Fruit fly (Drosophila melanogaster) whole organism, embryonic: Measurements from ENCODE around the gene CG4957.

Experiments used
- Atf6 ChIP-seq: fragments of 200-800 bp; sonication (Bioruptor generic); IDR thresholded peaks from 2 replicates; pipeline ENCODE4 v1.3.6; 2022; ENCODE audit warnings: missing biosample characterization, missing genetic modification characterization
- Awh ChIP-seq: fragments of 200-800 bp; sonication (Bioruptor generic); IDR thresholded peaks from 2 replicates; pipeline ENCODE4, ENCODE4 v1.3.6; 2022; ENCODE audit warnings: missing biosample characterization, missing genetic modification characterization
- CG10209 ChIP-seq: fragments of 200-800 bp; sonication (Bioruptor generic); optimal IDR thresholded peaks from 3 replicates; lab custom pipeline; 2017; ENCODE audit warnings: missing biosample characterization, mild to moderate bottlenecking, missing genetic modification characterization, missing genetic modification reagents
- CG1024 ChIP-seq: fragments of 200-800 bp; sonication (Bioruptor generic); IDR thresholded peaks from 2 replicates; pipeline ENCODE4 v1.3.6; 2022; ENCODE audit warnings: missing biosample characterization, missing genetic modification characterization
- CG10321 ChIP-seq: fragments of 200-800 bp; sonication (Bioruptor generic); IDR thresholded peaks from 2 replicates; pipeline ENCODE4 v1.3.6; 2022; ENCODE audit warnings: missing biosample characterization, missing genetic modification characterization
- CG10979 ChIP-seq: fragments of 200-800 bp; sonication (Bioruptor generic); optimal IDR thresholded peaks from 2 replicates; lab custom pipeline; 2018; ENCODE audit warnings: missing biosample characterization, mild to moderate bottlenecking, missing genetic modification characterization, moderate library complexity
- CG11085 ChIP-seq: fragments of 200-800 bp; sonication (Bioruptor generic); IDR thresholded peaks from 2 replicates; pipeline ENCODE4 v1.3.6; 2022; ENCODE audit warnings: missing biosample characterization, missing genetic modification characterization
- CG12391 ChIP-seq: fragments of 200-800 bp; sonication (Bioruptor generic); optimal IDR thresholded peaks from 3 replicates; lab custom pipeline; 2018; ENCODE audit warnings: missing biosample characterization, mild to moderate bottlenecking, missing genetic modification characterization, moderate library complexity
- CG16863 ChIP-seq: fragments of 200-800 bp; sonication (Bioruptor generic); optimal IDR thresholded peaks from 3 replicates; lab custom pipeline; 2016; ENCODE audit warnings: missing biosample characterization, missing genetic modification characterization
- CG17186 ChIP-seq: fragments of 200-800 bp; sonication (Bioruptor generic); optimal IDR thresholded peaks from 3 replicates; lab custom pipeline; 2017; ENCODE audit warnings: missing biosample characterization, missing genetic modification reagents, missing genetic modification characterization
- CG17361 ChIP-seq: fragments of 200-800 bp; sonication (Bioruptor generic); IDR thresholded peaks from 3 replicates; pipeline ENCODE4 v1.3.6; 2022; ENCODE audit warnings: missing biosample characterization, missing genetic modification characterization
- CG17829 ChIP-seq: fragments of 200-800 bp; optimal IDR thresholded peaks from 2 replicates; lab custom pipeline; 2019; ENCODE audit warnings: missing biosample characterization, mild to moderate bottlenecking, missing genetic modification characterization, moderate library complexity
- CG30020 ChIP-seq: fragments of 200-800 bp; optimal IDR thresholded peaks from 2 replicates; lab custom pipeline; 2019; ENCODE audit warnings: missing biosample characterization, mild to moderate bottlenecking, missing genetic modification characterization, moderate library complexity
- CG30403 ChIP-seq: fragments of 200-800 bp; sonication (Bioruptor generic); optimal IDR thresholded peaks from 3 replicates; lab custom pipeline; 2016; ENCODE audit warnings: missing biosample characterization, missing genetic modification characterization
- CG3281 ChIP-seq: fragments of 200-800 bp; sonication (Bioruptor generic); optimal IDR thresholded peaks from 3 replicates; lab custom pipeline; 2017; ENCODE audit warnings: missing biosample characterization, mild to moderate bottlenecking, missing genetic modification characterization
- CG34422 ChIP-seq: fragments of 200-800 bp; sonication (Bioruptor generic); IDR thresholded peaks from 3 replicates; pipeline ENCODE4 v1.3.6; 2022; ENCODE audit warnings: missing biosample characterization, missing genetic modification characterization
- CG4282 ChIP-seq: fragments of 200-800 bp; sonication (Bioruptor generic); optimal IDR thresholded peaks from 2 replicates; lab custom pipeline; 2016; ENCODE audit warnings: missing biosample characterization, missing genetic modification characterization
- CG7357 ChIP-seq: fragments of 200-800 bp; sonication (Bioruptor generic); IDR thresholded peaks from 3 replicates; pipeline ENCODE4 v1.3.6; 2022; ENCODE audit warnings: missing biosample characterization, missing genetic modification characterization
- CG7839 ChIP-seq: fragments of 200-800 bp; sonication (Bioruptor generic); optimal IDR thresholded peaks from 3 replicates; lab custom pipeline; 2018; ENCODE audit warnings: missing biosample characterization, mild to moderate bottlenecking, missing genetic modification characterization, moderate library complexity
- CG7987 ChIP-seq: fragments of 200-800 bp; sonication (Bioruptor generic); optimal IDR thresholded peaks from 2 replicates; lab custom pipeline; 2018; ENCODE audit warnings: missing biosample characterization, mild to moderate bottlenecking, missing genetic modification characterization, moderate library complexity
- CG9797 ChIP-seq: fragments of 200-800 bp; sonication (Bioruptor generic); optimal IDR thresholded peaks from 3 replicates; lab custom pipeline; 2018; ENCODE audit warnings: missing biosample characterization, mild to moderate bottlenecking, missing genetic modification characterization
- CG9817 ChIP-seq: fragments of 200-800 bp; sonication (Bioruptor generic); optimal IDR thresholded peaks from 2 replicates; lab custom pipeline; 2018; ENCODE audit warnings: missing biosample characterization, mild to moderate bottlenecking, missing genetic modification characterization, moderate library complexity
- D19B ChIP-seq: fragments of 200-800 bp; sonication (Bioruptor generic); optimal IDR thresholded peaks from 2 replicates; lab custom pipeline; 2017; ENCODE audit warnings: missing biosample characterization, mild to moderate bottlenecking, missing genetic modification characterization
- Dbx ChIP-seq: fragments of 200-800 bp; sonication (Bioruptor generic); IDR thresholded peaks from 3 replicates; pipeline ENCODE4 v1.3.6; 2022; ENCODE audit warnings: missing biosample characterization, missing genetic modification characterization
- E2f2 ChIP-seq: fragments of 200-800 bp; sonication (Bioruptor generic); IDR thresholded peaks from 2 replicates; pipeline ENCODE4 v1.3.6; 2022; ENCODE audit warnings: missing biosample characterization, missing genetic modification characterization
- Elba2 ChIP-seq: fragments of 200-800 bp; sonication (Bioruptor generic); optimal IDR thresholded peaks from 3 replicates; lab custom pipeline; 2016; ENCODE audit warnings: missing biosample characterization, missing genetic modification characterization
- Ets65A ChIP-seq: fragments of 200-800 bp; sonication (Bioruptor generic); peaks from one replicate; lab custom pipeline; 2016; ENCODE audit warnings: missing biosample characterization, missing genetic modification characterization
- HLH4C ChIP-seq: fragments of 200-800 bp; sonication (Bioruptor generic); IDR thresholded peaks from 3 replicates; pipeline ENCODE4 v1.3.6; 2022; ENCODE audit warnings: missing biosample characterization, missing genetic modification characterization; ENCODE audit not compliant: partially characterized antibody
- HmgD ChIP-seq: fragments of 200-800 bp; sonication (Bioruptor generic); optimal IDR thresholded peaks from 3 replicates; lab custom pipeline; 2016; ENCODE audit warnings: missing biosample characterization, missing genetic modification characterization
- NfI ChIP-seq: fragments of 200-800 bp; sonication (Bioruptor generic); optimal IDR thresholded peaks from 3 replicates; lab custom pipeline; 2018; ENCODE audit warnings: missing biosample characterization, mild to moderate bottlenecking, missing genetic modification characterization, moderate library complexity
- Ptx1 ChIP-seq: fragments of 200-800 bp; sonication (Bioruptor generic); IDR thresholded peaks from 2 replicates; pipeline ENCODE4 v1.3.6; 2022; ENCODE audit warnings: missing biosample characterization, missing genetic modification characterization
- az2 ChIP-seq: fragments of 200-800 bp; sonication (Bioruptor generic); optimal IDR thresholded peaks from 3 replicates; lab custom pipeline; 2016; ENCODE audit warnings: missing biosample characterization, missing genetic modification characterization
- bab2 ChIP-seq: fragments of 200-800 bp; sonication (Bioruptor generic); optimal IDR thresholded peaks from 2 replicates; lab custom pipeline; 2016; ENCODE audit warnings: missing biosample characterization, missing genetic modification characterization
- bbx ChIP-seq: fragments of 200-800 bp; sonication (Bioruptor generic); IDR thresholded peaks from 2 replicates; pipeline ENCODE4 v1.3.6; 2022; ENCODE audit warnings: missing biosample characterization, missing genetic modification characterization; ENCODE audit not compliant: partially characterized antibody
- bcd ChIP-seq: fragments of 200-800 bp; sonication (Bioruptor generic); optimal IDR thresholded peaks from 2 replicates; lab custom pipeline; 2017; ENCODE audit warnings: missing biosample characterization, mild to moderate bottlenecking, missing genetic modification characterization
- bowl ChIP-seq: fragments of 200-800 bp; sonication (Bioruptor generic); IDR thresholded peaks from 2 replicates; pipeline ENCODE4 v1.3.6; 2022; ENCODE audit warnings: missing biosample characterization, missing genetic modification characterization
- bsh ChIP-seq, 2 experiments: fragments of 200-800 bp; sonication (Bioruptor generic); optimal IDR thresholded peaks; 2 replicates each; lab custom pipeline; 2017 to 2018; ENCODE audit warnings: mild to moderate bottlenecking in 2 of 2, missing biosample characterization in 2 of 2, missing genetic modification characterization in 2 of 2, moderate library complexity in 1 of 2
- cwo ChIP-seq: fragments of 200-800 bp; sonication (Bioruptor generic); optimal IDR thresholded peaks from 3 replicates; lab custom pipeline; 2017; ENCODE audit warnings: missing biosample characterization, missing genetic modification characterization, mild to moderate bottlenecking, moderate library complexity, missing genetic modification reagents
- hkb ChIP-seq, 2 experiments: fragments of 200-800 bp in 1 of 2; fragments of >200 bp in 1 of 2; sonication (Bioruptor generic) in 1 of 2; IDR thresholded peaks in 1 of 2; optimal IDR thresholded peaks in 1 of 2; 2 replicates each; pipeline versions ENCODE4 v1.3.6 to Lab custom; 2017 to 2022; ENCODE audit warnings: missing biosample characterization in 1 of 2, missing genetic modification characterization in 1 of 2
- ken ChIP-seq: fragments of 200-800 bp; sonication (Bioruptor generic); IDR thresholded peaks from 3 replicates; pipeline ENCODE4 v1.3.6; 2022; ENCODE audit warnings: missing biosample characterization, missing genetic modification characterization
- lilli ChIP-seq: fragments of 200-800 bp; sonication (Bioruptor generic); optimal IDR thresholded peaks from 3 replicates; lab custom pipeline; 2016; ENCODE audit warnings: missing biosample characterization, missing genetic modification characterization
- lola ChIP-seq, 3 experiments: fragments of >200 bp in 2 of 3; fragments of 200-800 bp in 1 of 3; sonication (Bioruptor generic) in 1 of 3; optimal IDR thresholded peaks; 2 replicates each; lab custom pipeline; 2017 to 2019; ENCODE audit warnings: missing biosample characterization in 3 of 3, missing genetic modification characterization in 3 of 3, mild to moderate bottlenecking in 1 of 3, moderate library complexity in 1 of 3
- maf-S ChIP-seq: fragments of 200-800 bp; sonication (Bioruptor generic); optimal IDR thresholded peaks from 2 replicates; lab custom pipeline; 2016; ENCODE audit warnings: missing biosample characterization, missing genetic modification characterization
- pfk ChIP-seq: fragments of 200-800 bp; sonication (Bioruptor generic); optimal IDR thresholded peaks from 2 replicates; lab custom pipeline; 2018; ENCODE audit warnings: missing biosample characterization, mild to moderate bottlenecking, missing genetic modification characterization, moderate library complexity
- pho ChIP-seq: fragments of 200-800 bp; sonication (Bioruptor generic); optimal IDR thresholded peaks from 2 replicates; lab custom pipeline; 2016; ENCODE audit warnings: missing biosample characterization, missing genetic modification characterization
- salm ChIP-seq: fragments of 200-800 bp; sonication (Bioruptor generic); optimal IDR thresholded peaks from 2 replicates; lab custom pipeline; 2018; ENCODE audit warnings: missing biosample characterization, mild to moderate bottlenecking, missing genetic modification characterization
- seq ChIP-seq: fragments of 200-800 bp; sonication (Bioruptor generic); IDR thresholded peaks from 2 replicates; pipeline ENCODE4 v1.3.6; 2022; ENCODE audit warnings: missing biosample characterization, missing genetic modification characterization
- sim ChIP-seq: fragments of 200-800 bp; sonication (Bioruptor generic); IDR thresholded peaks from 2 replicates; pipeline ENCODE4 v1.3.6; 2022; ENCODE audit warnings: missing biosample characterization, missing genetic modification characterization
- trem ChIP-seq: fragments of 200-800 bp; optimal IDR thresholded peaks from 3 replicates; lab custom pipeline; 2019; ENCODE audit warnings: missing biosample characterization, mild to moderate bottlenecking, missing genetic modification characterization, moderate library complexity
- unc-4 ChIP-seq: fragments of 200-800 bp; sonication (Bioruptor generic); IDR thresholded peaks from 2 replicates; pipeline ENCODE4 v1.3.6; 2022; ENCODE audit warnings: missing biosample characterization, missing genetic modification characterization; ENCODE audit not compliant: partially characterized antibody

CG4957 gene

DNA sequence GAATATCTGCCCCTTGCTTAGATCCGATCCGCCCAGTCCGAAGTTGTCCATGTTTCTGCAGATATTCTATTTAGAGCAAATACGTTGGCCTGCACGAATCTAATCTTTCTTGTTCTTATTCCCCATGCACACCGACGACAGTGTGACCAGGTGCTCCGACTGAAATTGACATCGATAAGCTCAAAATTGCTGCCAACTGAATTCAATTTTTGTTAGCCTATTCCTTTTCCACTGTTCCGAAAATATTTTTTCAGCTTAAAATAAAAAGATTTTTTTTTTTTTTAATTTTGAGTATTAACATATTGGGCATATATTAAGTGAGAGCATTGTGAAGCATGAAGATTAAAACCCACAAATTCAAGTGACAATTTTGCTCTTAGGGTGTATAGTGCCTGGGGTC is 35.1 kb downstream of the CG4957 start, which contains the start of gene nmd (continued):
- peak; percentile 2 for TF ChIP-seq CG7839 (tag; lab: Kevin White, UChicago)
- peak; percentile 20 for TF ChIP-seq NfI (GFP tag; lab: Kevin White, UChicago)
- TF ChIP-seq Ets65A (GFP tag; lab: Kevin White, UChicago), result peak; percentile 60
- TF ChIP-seq CG3281, result no peak
- TF ChIP-seq CG34422 (GFP tag; lab: Robert Waterston, UW), result no peak
- TF ChIP-seq salm (tag; lab: Kevin White, UChicago), result no peak
- peak; percentile 17 for TF ChIP-seq CG7987 (GFP tag; lab: Kevin White, UChicago)
- peak; percentile 5 for TF ChIP-seq pho (GFP tag; lab: Kevin White, UChicago)
- peak; percentile 46 for TF ChIP-seq CG12391 (tag; lab: Kevin White, UChicago)
- peak; percentile 98 for TF ChIP-seq trem (tag; lab: Kevin White, UChicago)
- peak; percentile 35; the same call in 1 of the 2 replicates for TF ChIP-seq E2f2
- no peak for TF ChIP-seq HLH4C
- no peak for TF ChIP-seq Dbx (GFP tag; lab: Robert Waterston, UW)
- peak; percentile 9 for TF ChIP-seq maf-S (GFP tag; lab: Kevin White, UChicago)
- TF ChIP-seq CG4282 (GFP tag; lab: Kevin White, UChicago), result no peak
- TF ChIP-seq sim (GFP tag; lab: Robert Waterston, UW), result no peak
- peak; percentile 16 for TF ChIP-seq CG9817 (tag; lab: Kevin White, UChicago)
- TF ChIP-seq CG16863 (GFP tag; lab: Kevin White, UChicago), result no peak
- no peak for TF ChIP-seq CG10209
- TF ChIP-seq CG1024 (GFP tag; lab: Robert Waterston, UW), result no peak
- TF ChIP-seq lilli (GFP tag; lab: Kevin White, UChicago), result peak; percentile 28
- TF ChIP-seq CG9797 (GFP tag; lab: Kevin White, UChicago), result peak; percentile 71
- TF ChIP-seq CG7357, result no peak
- no peak for TF ChIP-seq bab2 (GFP tag; lab: Kevin White, UChicago)
- TF ChIP-seq cwo (GFP tag; lab: Kevin White, UChicago), result no peak
- peak; percentile 38; the same call in 1 of the 2 replicates for TF ChIP-seq bbx (GFP tag; lab: Robert Waterston, UW)
- TF ChIP-seq Elba2 (GFP tag; lab: Kevin White, UChicago), result peak; percentile 64
- peak; percentile 21 for TF ChIP-seq CG30403 (GFP tag; lab: Kevin White, UChicago)
- no peak for TF ChIP-seq lola (GFP tag; optimal IDR thresholded peaks at IDR 0.05; lab: Kevin White, UChicago)
- peak; percentile 7 for TF ChIP-seq CG17186
- no peak for TF ChIP-seq hkb (optimal IDR thresholded peaks at IDR 0.05; lab: Kevin White, UChicago)
- no peak for TF ChIP-seq hkb (GFP tag; IDR thresholded peaks at IDR 0.05; lab: Robert Waterston, UW)
- TF ChIP-seq pfk (GFP tag; lab: Kevin White, UChicago), result peak; percentile 95
- no peak for TF ChIP-seq seq (GFP tag; lab: Robert Waterston, UW)
- TF ChIP-seq CG17361 (GFP tag; lab: Robert Waterston, UW), result 0 out of 3 replicates have a peak, but pooled peaks have one; percentile 24
- no peak for TF ChIP-seq bsh (GFP tag; optimal IDR thresholded peaks at IDR 0.05; lab: Kevin White, UChicago)
- TF ChIP-seq CG11085 (GFP tag; lab: Robert Waterston, UW), result no peak
- no peak for TF ChIP-seq D19B (GFP tag; lab: Kevin White, UChicago)
- peak; percentile 7 for TF ChIP-seq CG10979
- peak; percentile 34 for TF ChIP-seq HmgD
- no peak for TF ChIP-seq Atf6 (GFP tag; lab: Robert Waterston, UW)
- TF ChIP-seq Ptx1 (GFP tag; lab: Robert Waterston, UW), result 0 out of 2 replicates have a peak, but pooled peaks have one; percentile 13
- TF ChIP-seq Awh (GFP tag; lab: Robert Waterston, UW), result 0 out of 2 replicates have a peak, but pooled peaks have one; percentile 28
- peak; percentile 30; the same call in 1 of the 2 replicates for TF ChIP-seq unc-4 (GFP tag; lab: Robert Waterston, UW)
- TF ChIP-seq CG17829 (tag; lab: Kevin White, UChicago), result peak; percentile 13
- TF ChIP-seq bowl, result no peak
- no peak for TF ChIP-seq az2 (GFP tag; lab: Kevin White, UChicago)
- TF ChIP-seq bcd (GFP tag; lab: Kevin White, UChicago), result no peak
- TF ChIP-seq CG10321 (GFP tag; lab: Robert Waterston, UW), result 0 out of 2 replicates have a peak, but pooled peaks have one; percentile 21
- 0 out of 3 replicates have a peak, but pooled peaks have one; percentile 9 for TF ChIP-seq ken (GFP tag; lab: Robert Waterston, UW)
- peak; percentile 90 for TF ChIP-seq CG30020 (tag; lab: Kevin White, UChicago)
